Fruit fly (Drosophila melanogaster) whole organism, embryonic: ENCODE results near the gene Ctr1B.

Experiments
- Bgb ChIP-seq: fragments of 200-800 bp; sonication (Bioruptor generic); IDR thresholded peaks from 2 replicates; pipeline ENCODE4 v1.3.6; 2022; ENCODE audit warnings: missing biosample characterization, missing genetic modification characterization; ENCODE audit not compliant: partially characterized antibody
- CG10565 ChIP-seq: fragments of 200-800 bp; sonication (Bioruptor generic); optimal IDR thresholded peaks from 3 replicates; lab custom pipeline; 2016; ENCODE audit warnings: missing biosample characterization, mild to moderate bottlenecking, missing genetic modification characterization
- CG12659 ChIP-seq: fragments of 200-800 bp; sonication (Bioruptor generic); optimal IDR thresholded peaks from 3 replicates; lab custom pipeline; 2017; ENCODE audit warnings: mild to moderate bottlenecking, missing biosample characterization, missing genetic modification reagents, missing genetic modification characterization
- CG13894 ChIP-seq: fragments of 200-800 bp; sonication (Bioruptor generic); optimal IDR thresholded peaks from 3 replicates; lab custom pipeline; 2018; ENCODE audit warnings: missing biosample characterization, mild to moderate bottlenecking, missing genetic modification characterization, moderate library complexity
- CG1603 ChIP-seq: fragments of 200-800 bp; sonication (Bioruptor generic); optimal IDR thresholded peaks from 2 replicates; lab custom pipeline; 2019; ENCODE audit warnings: missing biosample characterization, mild to moderate bottlenecking, missing genetic modification characterization, moderate library complexity
- CG16815 ChIP-seq: fragments of 200-800 bp; sonication (Bioruptor generic); optimal IDR thresholded peaks from 3 replicates; lab custom pipeline; 2017; ENCODE audit warnings: missing biosample characterization, mild to moderate bottlenecking, missing genetic modification characterization
- Fer3 ChIP-seq: fragments of 200-800 bp; sonication (Bioruptor generic); optimal IDR thresholded peaks from 2 replicates; lab custom pipeline; 2018; ENCODE audit warnings: missing biosample characterization, mild to moderate bottlenecking, missing genetic modification characterization, moderate library complexity
- Hr78 ChIP-seq, 2 experiments: fragments of 200-800 bp in 1 of 2; fragments of >200 bp in 1 of 2; sonication (Bioruptor generic) in 1 of 2; optimal IDR thresholded peaks; 2 replicates each; lab custom pipeline; 2017 to 2019; ENCODE audit warnings: missing biosample characterization in 2 of 2, missing genetic modification characterization in 2 of 2, mild to moderate bottlenecking in 1 of 2, moderate library complexity in 1 of 2
- amos ChIP-seq: fragments of 200-800 bp; sonication (Bioruptor generic); IDR thresholded peaks from 2 replicates; pipeline ENCODE4 v1.3.6; 2022; ENCODE audit warnings: missing biosample characterization, missing genetic modification characterization; ENCODE audit not compliant: partially characterized antibody
- gfzf ChIP-seq: fragments of 200-800 bp; sonication (Bioruptor generic); optimal IDR thresholded peaks from 2 replicates; lab custom pipeline; 2016; ENCODE audit warnings: missing biosample characterization, mild to moderate bottlenecking, missing genetic modification characterization, moderate library complexity
- hb ChIP-seq: fragments of 200-800 bp; sonication (Bioruptor generic); IDR thresholded peaks from 3 replicates; pipeline ENCODE4 v1.3.6; 2022; ENCODE audit warnings: missing biosample characterization, missing genetic modification characterization; ENCODE audit not compliant: partially characterized antibody
- knrl ChIP-seq: fragments of 200-800 bp; sonication (Bioruptor generic); IDR thresholded peaks from 3 replicates; pipeline ENCODE4 v1.3.6; 2022; ENCODE audit warnings: missing biosample characterization, missing genetic modification characterization; ENCODE audit not compliant: partially characterized antibody
- prd ChIP-seq, 3 experiments: fragments of >200 bp in 2 of 3; fragments of 200-800 bp in 1 of 3; sonication (Bioruptor generic) in 1 of 3; optimal IDR thresholded peaks in 2 of 3; IDR thresholded peaks in 1 of 3; 2 replicates in 2 of 3; 3 replicates in 1 of 3; pipeline versions ENCODE4 v1.3.6 to Lab custom; 2017 to 2022; ENCODE audit warnings: missing biosample characterization in 1 of 3, missing genetic modification characterization in 1 of 3
- sr ChIP-seq: fragments of 200-800 bp; sonication (Bioruptor generic); IDR thresholded peaks from 3 replicates; pipeline ENCODE4 v1.3.6; 2022; ENCODE audit warnings: missing biosample characterization, missing genetic modification characterization

DNA sequence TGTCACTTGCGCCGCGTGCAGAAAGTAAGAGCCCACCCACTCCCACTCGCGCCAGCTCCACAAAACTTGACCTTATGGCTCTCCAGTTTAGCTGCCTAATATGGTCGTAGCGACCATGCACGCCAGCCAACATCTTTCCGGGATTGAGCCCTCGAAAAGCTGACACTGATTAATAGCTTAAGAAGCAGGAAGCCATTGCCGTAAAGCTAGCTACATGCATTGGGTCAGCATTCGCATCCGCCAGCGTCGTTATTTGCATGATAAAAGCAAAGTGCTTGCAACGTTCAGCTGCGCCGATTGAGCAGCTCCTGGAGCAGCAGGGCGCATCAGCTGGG is 10.5 kb upstream of the Ctr1B start:
- TF ChIP-seq prd (optimal IDR thresholded peaks at IDR 0.05; lab: Kevin White, UChicago) (no peak), prd (GFP tag; IDR thresholded peaks at IDR 0.05; lab: Robert Waterston, UW) (no peak), CG12659 (GFP tag; lab: Kevin White, UChicago) (no peak), knrl (no peak), hb (GFP tag; lab: Robert Waterston, UW) (no peak), Hr78 (GFP tag; optimal IDR thresholded peaks at IDR 0.05; lab: Kevin White, UChicago) (no peak), gfzf (no peak), sr (no peak), CG16815 (GFP tag; lab: Kevin White, UChicago) (no peak), CG1603 (tag; lab: Kevin White, UChicago) (no peak), CG10565 (GFP tag; lab: Kevin White, UChicago) (no peak), Bgb (GFP tag; lab: Robert Waterston, UW) (no peak), Fer3 (tag; lab: Kevin White, UChicago) (no peak), amos (GFP tag; lab: Robert Waterston, UW) (no peak), CG13894 (no peak)
